Worm (Caenorhabditis elegans) whole organism, L4 larva: ENCODE results near the gene C47D12.5.
A peak's percentile ranks its signal among the peaks of the same experiment; 100 is the strongest.

Experiments
- F49E8.2 ChIP-seq: sonication (generic microtip); optimal IDR thresholded peaks from 2 replicates; lab custom pipeline; 2016; ENCODE audit warnings: missing compliant biosample characterization, mild to moderate bottlenecking, missing genetic modification characterization, borderline replicate concordance
- R02D3.7 ChIP-seq: fragments of 150-350 bp; sonication (generic microtip); optimal IDR thresholded peaks from 3 replicates; lab custom pipeline; 2014; ENCODE audit warnings: missing biosample characterization, missing genetic modification characterization
- T26A8.4 ChIP-seq: fragments of 200-800 bp; sonication (Bioruptor generic); IDR thresholded peaks from 2 replicates; pipeline ENCODE4 v1.3.6; 2022; ENCODE audit warnings: missing genetic modification characterization, missing compliant biosample characterization
- Y48G9A.11 ChIP-seq: fragments of 200-800 bp; sonication (Bioruptor generic); IDR thresholded peaks from 2 replicates; pipeline ENCODE4 v1.3.6; 2022; ENCODE audit warnings: missing genetic modification reagents, missing genetic modification characterization, missing compliant biosample characterization
- ZK337.2 ChIP-seq: fragments of 200-800 bp; sonication (Bioruptor generic); IDR thresholded peaks from 2 replicates; pipeline ENCODE4 v1.3.6; 2022; ENCODE audit warnings: missing genetic modification reagents, missing genetic modification characterization, missing compliant biosample characterization
- ZK546.5 ChIP-seq, 2 experiments: sonication (generic microtip); optimal IDR thresholded peaks; 2 replicates each; lab custom pipeline; 2017; ENCODE audit warnings: missing biosample characterization in 2 of 2, missing genetic modification characterization in 2 of 2
- aha-1 ChIP-seq: fragments of 150-350 bp; peaks from one replicate; lab custom pipeline; 2014; ENCODE audit warnings: missing biosample characterization, missing genetic modification characterization
- ama-1 ChIP-seq: fragments of 150-350 bp; optimal IDR thresholded peaks from 2 replicates; lab custom pipeline; 2014; ENCODE audit warnings: inconsistent platforms, mixed read lengths
- ceh-20 ChIP-seq: fragments of 200-800 bp; sonication (Bioruptor generic); IDR thresholded peaks from 2 replicates; pipeline ENCODE4 v1.3.6; 2022; ENCODE audit warnings: missing genetic modification reagents, missing genetic modification characterization, missing compliant biosample characterization
- ceh-32 ChIP-seq: sonication (generic microtip); optimal IDR thresholded peaks from 2 replicates; lab custom pipeline; 2016; ENCODE audit warnings: mild to moderate bottlenecking, missing genetic modification characterization, missing compliant biosample characterization; ENCODE audit not compliant: poor library complexity
- ceh-82 ChIP-seq: sonication (generic microtip); optimal IDR thresholded peaks from 2 replicates; lab custom pipeline; 2017; ENCODE audit warnings: missing biosample characterization, missing genetic modification characterization
- ctbp-1 ChIP-seq: fragments of 200-800 bp; sonication (Bioruptor generic); IDR thresholded peaks from 2 replicates; pipeline ENCODE4 v1.3.6; 2022; ENCODE audit warnings: missing genetic modification reagents, missing genetic modification characterization, missing compliant biosample characterization
- daf-16 ChIP-seq, 3 experiments: sonication (generic microtip); optimal IDR thresholded peaks; 2 replicates each; lab custom pipeline; 2016 to 2017; ENCODE audit warnings: missing genetic modification characterization in 3 of 3, missing genetic modification reagents in 3 of 3, mild to moderate bottlenecking in 2 of 3, missing compliant biosample characterization in 2 of 3, missing biosample characterization in 1 of 3, moderate library complexity in 1 of 3
- daf-8 ChIP-seq: fragments of 200-800 bp; sonication (Bioruptor generic); IDR thresholded peaks from 2 replicates; pipeline ENCODE4 v1.3.6; 2022; ENCODE audit warnings: missing genetic modification characterization, missing compliant biosample characterization
- dmd-8 ChIP-seq: fragments of 200-800 bp; sonication (Bioruptor generic); IDR thresholded peaks from 2 replicates; pipeline ENCODE4 v1.3.6; 2022; ENCODE audit warnings: missing genetic modification characterization, missing compliant biosample characterization
- dpl-1 ChIP-seq: fragments of 150-350 bp; optimal IDR thresholded peaks from 2 replicates; lab custom pipeline; 2014; ENCODE audit warnings: missing biosample characterization, missing genetic modification reagents, missing genetic modification characterization
- dve-1 ChIP-seq: sonication (generic microtip); optimal IDR thresholded peaks from 2 replicates; lab custom pipeline; 2017; ENCODE audit warnings: antibody characterized with exemption, mild to moderate bottlenecking, missing genetic modification characterization, missing compliant biosample characterization; ENCODE audit not compliant: insufficient read depth
- fkh-10 ChIP-seq: fragments of 150-350 bp; optimal IDR thresholded peaks from 2 replicates; lab custom pipeline; 2014; ENCODE audit warnings: missing biosample characterization, missing genetic modification reagents, missing genetic modification characterization
- hlh-30 ChIP-seq: sonication (generic microtip); optimal IDR thresholded peaks from 2 replicates; lab custom pipeline; 2017; ENCODE audit warnings: antibody characterized with exemption, mild to moderate bottlenecking, missing genetic modification characterization, missing compliant biosample characterization; ENCODE audit not compliant: insufficient read depth
- jun-1 ChIP-seq: fragments of 150-350 bp; optimal IDR thresholded peaks from 2 replicates; lab custom pipeline; 2014; ENCODE audit warnings: missing biosample characterization, missing genetic modification reagents, missing genetic modification characterization
- lin-1 ChIP-seq: fragments of 200-800 bp; sonication (Bioruptor generic); IDR thresholded peaks from 2 replicates; pipeline ENCODE4 v1.3.6; 2022; ENCODE audit warnings: missing genetic modification reagents, missing genetic modification characterization, missing compliant biosample characterization
- lin-13 ChIP-seq: fragments of 150-350 bp; optimal IDR thresholded peaks from 2 replicates; lab custom pipeline; 2014; ENCODE audit warnings: missing biosample characterization, missing genetic modification reagents, missing genetic modification characterization
- lin-29 ChIP-seq: fragments of 200-800 bp; sonication (Bioruptor generic); IDR thresholded peaks from 2 replicates; pipeline ENCODE4 v1.3.6; 2022; ENCODE audit warnings: missing genetic modification reagents, missing genetic modification characterization, missing compliant biosample characterization
- lin-38 ChIP-seq: fragments of 200-800 bp; sonication (Bioruptor generic); IDR thresholded peaks from 2 replicates; pipeline ENCODE4 v1.3.6; 2022; ENCODE audit warnings: missing genetic modification reagents, missing genetic modification characterization, missing compliant biosample characterization
- lir-3 ChIP-seq: sonication (generic microtip); optimal IDR thresholded peaks from 2 replicates; lab custom pipeline; 2016; ENCODE audit warnings: mild to moderate bottlenecking, missing genetic modification characterization, missing compliant biosample characterization
- lsy-2 ChIP-seq, 2 experiments: fragments of 150-350 bp in 1 of 2; sonication (generic microtip) in 1 of 2; optimal IDR thresholded peaks; 2 replicates each; lab custom pipeline; 2014 to 2017; ENCODE audit warnings: missing biosample characterization in 2 of 2, missing genetic modification characterization in 2 of 2
- madf-5 ChIP-seq, 2 experiments: fragments of 200-800 bp; sonication (Bioruptor generic); IDR thresholded peaks; 2 replicates each; pipeline ENCODE4 v1.3.6; 2022; ENCODE audit warnings: missing compliant biosample characterization in 2 of 2, missing genetic modification characterization in 2 of 2
- madf-9 ChIP-seq: fragments of 200-800 bp; sonication (Bioruptor generic); conservative IDR thresholded peaks from 2 replicates; pipeline ENCODE4 v1.3.6; 2022; ENCODE audit warnings: missing genetic modification reagents, missing genetic modification characterization, missing compliant biosample characterization
- mdl-1 ChIP-seq, 2 experiments: fragments of 150-350 bp in 1 of 2; sonication (generic microtip) in 1 of 2; optimal IDR thresholded peaks; 2 replicates each; lab custom pipeline; 2014 to 2017; ENCODE audit warnings: missing biosample characterization in 2 of 2, missing genetic modification characterization in 2 of 2
- mes-2 ChIP-seq: sonication (generic microtip); optimal IDR thresholded peaks from 2 replicates; lab custom pipeline; 2016; ENCODE audit warnings: missing genotype, mild to moderate bottlenecking, missing genetic modification characterization, missing compliant biosample characterization; ENCODE audit not compliant: poor library complexity, severe bottlenecking
- nhr-42 ChIP-seq: fragments of 200-800 bp; sonication (Bioruptor generic); IDR thresholded peaks from 2 replicates; pipeline ENCODE4 v1.3.6; 2022; ENCODE audit warnings: missing genetic modification characterization, missing compliant biosample characterization
- nhr-76 ChIP-seq: fragments of 150-350 bp; optimal IDR thresholded peaks from 2 replicates; lab custom pipeline; 2014; ENCODE audit warnings: missing biosample characterization, missing genetic modification characterization
- pha-4 ChIP-seq, 2 experiments: fragments of 150-350 bp in 1 of 2; fragments of 200-800 bp in 1 of 2; sonication (Bioruptor generic) in 1 of 2; IDR thresholded peaks in 1 of 2; optimal IDR thresholded peaks in 1 of 2; 2 replicates each; pipeline versions ENCODE4 v1.3.6 to Lab custom; 2014 to 2022; ENCODE audit warnings: missing genetic modification characterization in 2 of 2, missing genetic modification reagents in 2 of 2, missing biosample characterization in 1 of 2, missing compliant biosample characterization in 1 of 2
- php-3 ChIP-seq: fragments of 200-800 bp; sonication (Bioruptor generic); IDR thresholded peaks from 2 replicates; pipeline ENCODE4 v1.3.6; 2022; ENCODE audit warnings: missing genetic modification reagents, missing genetic modification characterization, missing compliant biosample characterization
- sdz-12 ChIP-seq: fragments of 200-800 bp; sonication (Bioruptor generic); optimal IDR thresholded peaks from 2 replicates; lab custom pipeline; 2018; ENCODE audit warnings: mild to moderate bottlenecking, missing genetic modification characterization, missing compliant biosample characterization
- set-16 ChIP-seq: fragments of 200-800 bp; sonication (Bioruptor generic); IDR thresholded peaks from 2 replicates; pipeline ENCODE4 v1.3.6; 2022; ENCODE audit warnings: missing genetic modification reagents, missing genetic modification characterization, missing compliant biosample characterization
- spr-3 ChIP-seq: fragments of 200-800 bp; sonication (Bioruptor generic); optimal IDR thresholded peaks from 2 replicates; lab custom pipeline; 2018; ENCODE audit warnings: mild to moderate bottlenecking, missing genetic modification characterization, missing compliant biosample characterization
- unc-62 ChIP-seq, 3 experiments: fragments of 150-350 bp in 1 of 3; sonication (generic microtip); optimal IDR thresholded peaks in 2 of 3; peaks in 1 of 3; 1 replicate in 1 of 3; 2 replicates in 2 of 3; lab custom pipeline; 2014 to 2017; ENCODE audit warnings: missing biosample characterization in 3 of 3, missing genetic modification characterization in 3 of 3, missing genetic modification reagents in 3 of 3, missing genotype in 1 of 3
- zag-1 ChIP-seq: fragments of 150-350 bp; optimal IDR thresholded peaks from 2 replicates; lab custom pipeline; 2014; ENCODE audit warnings: missing biosample characterization, missing genetic modification characterization
- zfp-2 ChIP-seq: sonication (generic microtip); optimal IDR thresholded peaks from 2 replicates; lab custom pipeline; 2016; ENCODE audit warnings: mild to moderate bottlenecking, missing genetic modification characterization, missing compliant biosample characterization
- zip-11 ChIP-seq: fragments of 200-800 bp; sonication (Bioruptor generic); IDR thresholded peaks from 2 replicates; pipeline ENCODE4 v1.3.6; 2022; ENCODE audit warnings: missing genetic modification characterization, missing compliant biosample characterization
- zip-2 ChIP-seq: fragments of 150-350 bp; optimal IDR thresholded peaks from 2 replicates; lab custom pipeline; 2014; ENCODE audit warnings: missing biosample characterization, missing genetic modification characterization

Gene C47D12.5

ce11 chrII:11652125-11652524 lies 33.0 kb downstream of the C47D12.5 start:
- no peak for TF ChIP-seq madf-5 (GFP tag; IDR thresholded peaks at IDR 0.05; lab: Robert Waterston, UW)
- no peak for TF ChIP-seq nhr-42
- TF ChIP-seq spr-3: no peak
- no peak for TF ChIP-seq zip-11
- TF ChIP-seq lin-13: no peak
- peak; percentile 87 for TF ChIP-seq set-16
- no peak for TF ChIP-seq zip-2 (tag; lab: Kevin White, UChicago)

- TF ChIP-seq ama-1 (peak; percentile 78), ceh-32 (tag; lab: Kevin White, UChicago) (no peak), lin-1 (GFP tag; lab: Robert Waterston, UW) (no peak), madf-5 (GFP tag; IDR thresholded peaks at IDR 0.05; lab: Robert Waterston, UW) (no peak), pha-4 (GFP tag; IDR thresholded peaks at IDR 0.05; lab: Robert Waterston, UW) (peak; percentile 37; the same call in 1 of the 2 replicates), pha-4 (tag; optimal IDR thresholded peaks at IDR 0.05; lab: Kevin White, UChicago) (no peak), lin-38 (GFP tag; lab: Robert Waterston, UW) (peak; percentile 36; the same call in 1 of the 2 replicates), F49E8.2 (tag; lab: Kevin White, UChicago) (peak; percentile 22), hlh-30 (tag; lab: Kevin White, UChicago) (no peak), ceh-20 (GFP tag; lab: Robert Waterston, UW) (no peak), unc-62 (GFP tag; optimal IDR thresholded peaks at IDR 0.05 in 1 of 2; lab: Kevin White, UChicago) (peak in 1 of 2 experiments; percentile 72), unc-62 (tag; optimal IDR thresholded peaks at IDR 0.05; lab: Kevin White, UChicago) (no peak), ctbp-1 (GFP tag; lab: Robert Waterston, UW) (peak; percentile 64; the same call in 1 of the 2 replicates), Y48G9A.11 (peak; percentile 6; the same call in 1 of the 2 replicates), T26A8.4 (GFP tag; lab: Robert Waterston, UW) (0 out of 2 replicates have a peak, but pooled peaks have one; percentile 19)
- TF ChIP-seq, all 104 proteins: peak for 8
Measured at ce11 chrII:11650975-11651588, 34.0 kb downstream of the C47D12.5 start, which contains the start of gene coa-7. TSS of gene coa-7 (minus strand) at chrII:11651148.

ce11 chrII:11649239-11649638 lies 35.8 kb downstream of the C47D12.5 start:
- TF ChIP-seq dve-1 (tag; lab: Kevin White, UChicago) (peak; percentile 40), php-3 (no peak), hlh-30 (tag; lab: Kevin White, UChicago) (peak; percentile 41), nhr-76 (tag; lab: Kevin White, UChicago) (no peak), lin-29 (GFP tag; lab: Robert Waterston, UW) (no peak), daf-16 (GFP tag; optimal IDR thresholded peaks at IDR 0.05; lab: Kevin White, UChicago) (no peak), daf-16 (tag; optimal IDR thresholded peaks at IDR 0.05; lab: Kevin White, UChicago) (no peak), mdl-1 (tag; optimal IDR thresholded peaks at IDR 0.05; lab: Kevin White, UChicago) (no peak), ZK337.2 (GFP tag; lab: Robert Waterston, UW) (no peak), daf-8 (GFP tag; lab: Robert Waterston, UW) (no peak), Y48G9A.11 (no peak), dpl-1 (GFP tag; lab: Kevin White, UChicago) (no peak), zfp-2 (tag; lab: Kevin White, UChicago) (no peak), aha-1 (tag; lab: Kevin White, UChicago) (peak; percentile 81), ZK546.5 (tag; optimal IDR thresholded peaks at IDR 0.05; lab: Kevin White, UChicago) (no peak), ceh-20 (GFP tag; lab: Robert Waterston, UW) (no peak), zag-1 (tag; lab: Kevin White, UChicago) (no peak), fkh-10 (GFP tag; lab: Kevin White, UChicago) (no peak), sdz-12 (GFP tag; lab: Kevin White, UChicago) (no peak), mes-2 (tag; lab: Kevin White, UChicago) (no peak), F49E8.2 (tag; lab: Kevin White, UChicago) (no peak), madf-9 (GFP tag; lab: Robert Waterston, UW) (no peak), zip-2 (tag; lab: Kevin White, UChicago) (no peak), lir-3 (tag; lab: Kevin White, UChicago) (no peak), jun-1 (tag; lab: Kevin White, UChicago) (no peak), set-16 (no peak), ceh-82 (tag; lab: Kevin White, UChicago) (no peak), lin-1 (GFP tag; lab: Robert Waterston, UW) (no peak), R02D3.7 (no peak), lsy-2 (tag; optimal IDR thresholded peaks at IDR 0.05; lab: Kevin White, UChicago) (peak in 1 of 2 experiments; percentile 35), dmd-8 (GFP tag; lab: Robert Waterston, UW) (no peak)
